Fruit fly (Drosophila melanogaster): ENCODE measurements around the gene Aduk.

DNA sequence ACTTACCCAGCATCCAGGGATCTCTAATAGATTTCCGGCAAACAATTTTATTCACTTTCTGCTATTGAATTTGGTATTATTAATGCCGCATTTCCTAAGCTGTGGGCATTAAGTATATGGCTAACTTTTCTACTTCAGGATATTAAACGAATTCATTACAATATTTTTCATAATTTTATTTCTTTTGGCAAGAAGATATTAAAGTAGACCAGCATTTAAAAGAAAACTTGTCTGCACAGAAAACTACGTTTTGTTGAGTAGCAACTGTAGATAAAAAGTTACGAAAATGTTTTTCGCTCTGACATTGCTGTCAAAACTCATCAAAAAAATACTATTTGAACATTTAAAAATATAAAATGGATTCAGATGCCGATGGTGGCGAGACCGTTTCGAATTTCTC, 13.0 kb downstream of the Aduk start, which contains the start of gene HP1e:
- TF ChIP-seq Sry-β (GFP tag; optimal IDR thresholded peaks at IDR 0.05): no peak
- no peak for TF ChIP-seq CG11093 (GFP tag; IDR thresholded peaks at IDR 0.05)
- TF ChIP-seq Opbp (GFP tag; IDR thresholded peaks at IDR 0.05; ENCODE audit: partially characterized antibody): no peak
- TF ChIP-seq Sin3A (optimal IDR thresholded peaks at IDR 0.05): no peak
- no peak for TF ChIP-seq CG3065 (GFP tag; optimal IDR thresholded peaks at IDR 0.05)
- no peak for TF ChIP-seq Ets97D (GFP tag; optimal IDR thresholded peaks at IDR 0.05)
- TF ChIP-seq CG10267 (tag; optimal IDR thresholded peaks at IDR 0.05): no peak
- no peak for TF ChIP-seq toy (GFP tag; IDR thresholded peaks at IDR 0.05)
- no peak for TF ChIP-seq zen (tag; optimal IDR thresholded peaks at IDR 0.05)
- no peak for TF ChIP-seq Lhr (GFP tag; optimal IDR thresholded peaks at IDR 0.05)
- TF ChIP-seq gro (GFP tag; optimal IDR thresholded peaks at IDR 0.05): no peak
- TF ChIP-seq psq (GFP tag; optimal IDR thresholded peaks at IDR 0.05): no peak

Data from whole organism, embryonic.